Fruit fly (Drosophila melanogaster) whole organism: ENCODE results near the gene CG2147.

ENCODE experiments used
- Dll ChIP-seq: fragments of >200 bp; optimal IDR thresholded peaks from 2 replicates; lab custom pipeline; 2017
- EcR ChIP-seq, 2 experiments: fragments of >200 bp; optimal IDR thresholded peaks; 2 replicates each; lab custom pipeline; 2017; ENCODE audit warnings: missing biosample characterization in 2 of 2, missing genetic modification characterization in 2 of 2, missing genetic modification reagents in 2 of 2
- pan ChIP-seq: fragments of >200 bp; optimal IDR thresholded peaks from 2 replicates; lab custom pipeline; 2017
- usp ChIP-seq: fragments of >200 bp; optimal IDR thresholded peaks from 2 replicates; lab custom pipeline; 2017; ENCODE audit warnings: missing biosample characterization, missing genetic modification characterization, mixed read lengths

- TF ChIP-seq pan (lab: Kevin White, UChicago) (no peak), usp (GFP tag; lab: Kevin White, UChicago) (no peak), EcR (GFP tag; optimal IDR thresholded peaks at IDR 0.05; lab: Kevin White, UChicago) (no peak), Dll (lab: Kevin White, UChicago) (no peak)
Observed at dm6 chrX:8215855-8216586, 24.5 kb upstream of the CG2147 start.
